Worm (Caenorhabditis elegans) whole organism, L1 larva: ENCODE measurements around the gene glb-1.
A peak's percentile ranks its signal among the peaks of the same experiment; 100 is the strongest.

Experiments used
- C04F5.9 ChIP-seq: sonication (generic microtip); optimal IDR thresholded peaks from 2 replicates; lab custom pipeline; 2016; ENCODE audit warnings: missing genetic modification characterization, missing compliant biosample characterization
- F16B12.6 ChIP-seq: fragments of 150-350 bp; optimal IDR thresholded peaks from 2 replicates; lab custom pipeline; 2014; ENCODE audit warnings: missing biosample characterization, missing genetic modification characterization
- Y116A8C.19 ChIP-seq: sonication (generic microtip); optimal IDR thresholded peaks from 2 replicates; lab custom pipeline; 2016; ENCODE audit warnings: missing compliant biosample characterization, missing genetic modification characterization, borderline replicate concordance
- aha-1 ChIP-seq: fragments of 150-350 bp; optimal IDR thresholded peaks from 2 replicates; lab custom pipeline; 2014; ENCODE audit warnings: missing biosample characterization, missing genetic modification characterization
- alr-1 ChIP-seq: fragments of 200-800 bp; sonication (Bioruptor generic); optimal IDR thresholded peaks from 2 replicates; lab custom pipeline; 2018; ENCODE audit warnings: borderline replicate concordance, mild to moderate bottlenecking, missing genetic modification characterization, missing compliant biosample characterization
- aly-2 ChIP-seq: fragments of 150-350 bp; optimal IDR thresholded peaks from 2 replicates; lab custom pipeline; 2014; ENCODE audit warnings: missing biosample characterization, missing genetic modification characterization
- ceh-63 ChIP-seq: fragments of 200-800 bp; sonication (Bioruptor generic); optimal IDR thresholded peaks from 2 replicates; lab custom pipeline; 2018; ENCODE audit warnings: mild to moderate bottlenecking, missing genetic modification characterization, missing compliant biosample characterization
- ceh-8 ChIP-seq: fragments of 200-800 bp; sonication (Bioruptor generic); optimal IDR thresholded peaks from 2 replicates; lab custom pipeline; 2018; ENCODE audit warnings: mild to moderate bottlenecking, missing genetic modification characterization, moderate library complexity, missing compliant biosample characterization
- ceh-88 ChIP-seq: fragments of 200-800 bp; sonication (Bioruptor generic); IDR thresholded peaks from 2 replicates; pipeline ENCODE4 v1.3.6; 2022; ENCODE audit warnings: missing genetic modification characterization, missing compliant biosample characterization
- ceh-90 ChIP-seq: sonication (generic microtip); optimal IDR thresholded peaks from 2 replicates; lab custom pipeline; 2016; ENCODE audit warnings: missing genetic modification characterization, missing compliant biosample characterization
- ces-1 ChIP-seq: fragments of 150-350 bp; optimal IDR thresholded peaks from 2 replicates; lab custom pipeline; 2014; ENCODE audit warnings: missing biosample characterization, missing genetic modification reagents, missing genetic modification characterization
- dpl-1 ChIP-seq, 3 experiments: fragments of 150-350 bp in 2 of 3; sonication (generic microtip) in 1 of 3; optimal IDR thresholded peaks; 2 replicates each; lab custom pipeline; 2014 to 2017; ENCODE audit warnings: missing biosample characterization in 3 of 3, missing genetic modification characterization in 3 of 3, missing genetic modification reagents in 3 of 3
- dsc-1 ChIP-seq: sonication (generic microtip); optimal IDR thresholded peaks from 2 replicates; lab custom pipeline; 2016; ENCODE audit warnings: mild to moderate bottlenecking, missing genetic modification characterization, missing compliant biosample characterization
- efl-3 ChIP-seq: fragments of 200-800 bp; sonication (Bioruptor generic); optimal IDR thresholded peaks from 2 replicates; lab custom pipeline; 2018; ENCODE audit warnings: mild to moderate bottlenecking, missing genetic modification characterization, missing compliant biosample characterization
- egl-13 ChIP-seq: sonication (generic microtip); optimal IDR thresholded peaks from 2 replicates; lab custom pipeline; 2016; ENCODE audit warnings: missing genotype, missing genetic modification reagents, missing genetic modification characterization, missing compliant biosample characterization
- egl-27 ChIP-seq, 2 experiments: fragments of 150-350 bp in 1 of 2; sonication (generic microtip); optimal IDR thresholded peaks; 3 replicates each; lab custom pipeline; 2017 to 2018; ENCODE audit warnings: missing biosample characterization in 2 of 2, missing genetic modification characterization in 2 of 2, missing genetic modification reagents in 2 of 2
- elt-3 ChIP-seq, 6 experiments: fragments of 150-350 bp in 1 of 6; sonication (generic microtip); optimal IDR thresholded peaks; 2 replicates each; lab custom pipeline; 2017 to 2018; ENCODE audit warnings: missing biosample characterization in 6 of 6, missing genetic modification characterization in 6 of 6, inconsistent platforms in 1 of 6
- ets-5 ChIP-seq: fragments of 200-800 bp; sonication (Bioruptor generic); IDR thresholded peaks from 2 replicates; pipeline ENCODE4 v1.3.6; 2022; ENCODE audit warnings: missing genetic modification characterization, missing compliant biosample characterization
- fkh-4 ChIP-seq: sonication (generic microtip); optimal IDR thresholded peaks from 2 replicates; lab custom pipeline; 2016; ENCODE audit warnings: missing compliant biosample characterization, missing genetic modification characterization, borderline replicate concordance
- fkh-8 ChIP-seq: sonication (generic microtip); optimal IDR thresholded peaks from 2 replicates; lab custom pipeline; 2016; ENCODE audit warnings: mild to moderate bottlenecking, missing genetic modification characterization, missing compliant biosample characterization
- fos-1 ChIP-seq: fragments of 150-350 bp; optimal IDR thresholded peaks from 2 replicates; lab custom pipeline; 2014; ENCODE audit warnings: missing biosample characterization, missing genetic modification characterization
- hlh-17 ChIP-seq: fragments of 200-800 bp; sonication (Bioruptor generic); optimal IDR thresholded peaks from 2 replicates; lab custom pipeline; 2018; ENCODE audit warnings: missing genetic modification characterization, mild to moderate bottlenecking, missing compliant biosample characterization, moderate library complexity, borderline replicate concordance
- hlh-4 ChIP-seq: sonication (generic microtip); optimal IDR thresholded peaks from 2 replicates; lab custom pipeline; 2016; ENCODE audit warnings: mild to moderate bottlenecking, missing genetic modification characterization, missing compliant biosample characterization
- isw-1 ChIP-seq: fragments of 200-800 bp; sonication (Bioruptor generic); IDR thresholded peaks from 2 replicates; pipeline ENCODE4 v1.3.6; 2022; ENCODE audit warnings: missing genetic modification characterization, missing compliant biosample characterization
- lin-13 ChIP-seq: fragments of 150-350 bp; optimal IDR thresholded peaks from 2 replicates; lab custom pipeline; 2014; ENCODE audit warnings: missing biosample characterization, missing genetic modification reagents, missing genetic modification characterization
- lin-14 ChIP-seq: fragments of 200-800 bp; sonication (Bioruptor generic); optimal IDR thresholded peaks from 2 replicates; lab custom pipeline; 2018; ENCODE audit warnings: mild to moderate bottlenecking, missing genetic modification characterization, moderate library complexity, missing compliant biosample characterization
- lin-35 ChIP-seq, 2 experiments: fragments of 150-350 bp; optimal IDR thresholded peaks; 2 replicates each; lab custom pipeline; 2014; ENCODE audit warnings: missing biosample characterization in 2 of 2, missing genetic modification characterization in 2 of 2, missing genetic modification reagents in 2 of 2
- lin-39 ChIP-seq: fragments of 150-350 bp; optimal IDR thresholded peaks from 2 replicates; lab custom pipeline; 2014; ENCODE audit warnings: missing biosample characterization, missing genetic modification reagents, missing genetic modification characterization
- lir-3 ChIP-seq: sonication (generic microtip); optimal IDR thresholded peaks from 2 replicates; lab custom pipeline; 2016; ENCODE audit warnings: mild to moderate bottlenecking, missing genetic modification characterization, moderate library complexity, missing compliant biosample characterization; ENCODE audit not compliant: poor library complexity
- mab-9 ChIP-seq: fragments of 200-800 bp; sonication (Bioruptor generic); IDR thresholded peaks from 2 replicates; pipeline ENCODE4 v1.3.6; 2022; ENCODE audit warnings: missing genetic modification reagents, missing genetic modification characterization, missing compliant biosample characterization
- nhr-11 ChIP-seq: fragments of 150-350 bp; optimal IDR thresholded peaks from 2 replicates; lab custom pipeline; 2014; ENCODE audit warnings: missing biosample characterization, missing genetic modification characterization
- nhr-20 ChIP-seq: sonication (generic microtip); optimal IDR thresholded peaks from 2 replicates; lab custom pipeline; 2016; ENCODE audit warnings: mild to moderate bottlenecking, missing genetic modification characterization, missing compliant biosample characterization
- nhr-237 ChIP-seq: fragments of 150-350 bp; optimal IDR thresholded peaks from 2 replicates; lab custom pipeline; 2014; ENCODE audit warnings: missing biosample characterization, missing genetic modification characterization
- nhr-28 ChIP-seq: fragments of 150-350 bp; optimal IDR thresholded peaks from 2 replicates; lab custom pipeline; 2014; ENCODE audit warnings: missing biosample characterization, missing genetic modification characterization
- nhr-47 ChIP-seq: sonication (generic microtip); optimal IDR thresholded peaks from 2 replicates; lab custom pipeline; 2016; ENCODE audit warnings: mild to moderate bottlenecking, missing genetic modification characterization, moderate library complexity, missing compliant biosample characterization
- nhr-76 ChIP-seq: sonication (generic microtip); optimal IDR thresholded peaks from 2 replicates; lab custom pipeline; 2017; ENCODE audit warnings: missing biosample characterization, missing genetic modification characterization
- nhr-90 ChIP-seq: sonication (generic microtip); optimal IDR thresholded peaks from 2 replicates; lab custom pipeline; 2016; ENCODE audit warnings: mild to moderate bottlenecking, missing genetic modification characterization, missing compliant biosample characterization; ENCODE audit not compliant: poor library complexity
- pax-3 ChIP-seq: fragments of 200-800 bp; sonication (Bioruptor generic); optimal IDR thresholded peaks from 2 replicates; lab custom pipeline; 2018; ENCODE audit warnings: mild to moderate bottlenecking, missing genetic modification characterization, moderate library complexity, missing compliant biosample characterization
- pqm-1 ChIP-seq: sonication (generic microtip); optimal IDR thresholded peaks from 3 replicates; lab custom pipeline; 2017; ENCODE audit warnings: missing biosample characterization, missing genetic modification characterization
- snpc-4 ChIP-seq: fragments of 150-350 bp; optimal IDR thresholded peaks from 2 replicates; lab custom pipeline; 2014; ENCODE audit warnings: missing biosample characterization, missing genetic modification characterization
- snu-23 ChIP-seq: sonication (generic microtip); optimal IDR thresholded peaks from 2 replicates; lab custom pipeline; 2016; ENCODE audit warnings: missing genetic modification characterization, missing compliant biosample characterization
- sox-4 ChIP-seq: sonication (generic microtip); optimal IDR thresholded peaks from 2 replicates; lab custom pipeline; 2016; ENCODE audit warnings: missing genetic modification characterization, missing compliant biosample characterization
- swsn-7 ChIP-seq: sonication (generic microtip); optimal IDR thresholded peaks from 2 replicates; lab custom pipeline; 2016; ENCODE audit warnings: missing genetic modification characterization, missing compliant biosample characterization
- tbx-2 ChIP-seq: sonication (generic microtip); optimal IDR thresholded peaks from 2 replicates; lab custom pipeline; 2016; ENCODE audit warnings: missing genetic modification characterization, missing compliant biosample characterization
- tlp-1 ChIP-seq: fragments of 150-350 bp; optimal IDR thresholded peaks from 2 replicates; lab custom pipeline; 2014; ENCODE audit warnings: missing biosample characterization, missing genetic modification characterization
- unc-62 ChIP-seq: fragments of 150-350 bp; optimal IDR thresholded peaks from 2 replicates; lab custom pipeline; 2014; ENCODE audit warnings: missing biosample characterization, missing genetic modification reagents, missing genetic modification characterization
- unc-98 ChIP-seq: fragments of 200-800 bp; sonication (Bioruptor generic); IDR thresholded peaks from 2 replicates; pipeline ENCODE4 v1.3.6; 2022; ENCODE audit warnings: missing genetic modification characterization, missing compliant biosample characterization
- xbp-1 ChIP-seq: sonication (generic microtip); optimal IDR thresholded peaks from 2 replicates; lab custom pipeline; 2016; ENCODE audit warnings: missing genetic modification characterization, missing compliant biosample characterization
- zag-1 ChIP-seq: fragments of 150-350 bp; optimal IDR thresholded peaks from 2 replicates; lab custom pipeline; 2014; ENCODE audit warnings: missing biosample characterization, missing genetic modification characterization
- zip-4 ChIP-seq: fragments of 200-800 bp; sonication (Bioruptor generic); optimal IDR thresholded peaks from 2 replicates; lab custom pipeline; 2018; ENCODE audit warnings: mild to moderate bottlenecking, missing genetic modification characterization, moderate library complexity, missing compliant biosample characterization
- ztf-11 ChIP-seq, 2 experiments: sonication (generic microtip); optimal IDR thresholded peaks; 2 replicates each; lab custom pipeline; 2016 to 2017; ENCODE audit warnings: missing genetic modification characterization in 2 of 2, missing biosample characterization in 1 of 2, missing compliant biosample characterization in 1 of 2

The glb-1 gene

DNA sequence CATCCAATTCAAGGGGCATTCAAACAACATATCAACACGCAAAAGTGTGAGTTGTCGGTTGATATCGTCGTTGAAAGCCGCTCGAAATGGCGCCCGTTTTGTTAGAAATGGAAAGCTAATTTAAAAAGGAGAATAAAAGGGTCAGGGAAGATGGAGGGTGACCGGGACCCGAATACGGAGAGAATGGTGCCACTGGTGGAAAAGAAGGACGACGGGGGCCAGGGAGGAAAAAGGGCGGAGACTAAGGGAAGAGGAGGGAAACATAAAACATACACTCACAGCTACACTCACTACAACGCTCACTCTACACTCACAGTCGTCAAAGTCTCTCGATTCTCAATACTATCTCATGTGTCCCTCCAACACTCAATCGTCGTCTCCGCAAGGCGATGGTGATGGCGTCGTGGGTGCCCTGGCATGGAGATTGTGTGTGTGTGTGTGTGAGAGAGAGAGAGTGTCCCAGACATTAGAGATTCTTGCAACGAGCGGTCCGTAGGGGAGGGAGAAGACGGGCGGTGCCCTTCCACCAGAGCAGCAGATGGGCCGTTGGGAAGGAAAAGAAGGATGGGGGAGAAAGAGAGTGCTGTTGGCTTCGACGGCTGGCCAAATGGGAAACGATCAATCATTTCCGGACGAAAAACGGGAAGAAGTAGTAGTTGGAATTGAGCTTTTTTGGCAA is 49.0 kb downstream of the glb-1 start (continued):
- peak; percentile 68 for TF ChIP-seq dsc-1 (tag; lab: Kevin White, UChicago)
- TF ChIP-seq pax-3 = no peak
- peak; percentile 65 for TF ChIP-seq lir-3 (tag; lab: Kevin White, UChicago)
- TF ChIP-seq ztf-11 (tag; optimal IDR thresholded peaks at IDR 0.05; lab: Kevin White, UChicago) = peak in 1 of 2 experiments; percentile 82
- peak; percentile 72 for TF ChIP-seq fos-1 (tag; lab: Kevin White, UChicago)
- TF ChIP-seq aha-1 (tag; lab: Kevin White, UChicago) = no peak
- peak; percentile 84 for TF ChIP-seq tbx-2 (tag; lab: Kevin White, UChicago)
- peak; percentile 61 for TF ChIP-seq egl-13 (tag; lab: Kevin White, UChicago)
- TF ChIP-seq ceh-8 (GFP tag; lab: Kevin White, UChicago) = no peak
- peak; percentile 94 for TF ChIP-seq snu-23 (GFP tag; lab: Kevin White, UChicago)
- no peak for TF ChIP-seq alr-1
- TF ChIP-seq fkh-8 = peak; percentile 81
- TF ChIP-seq zag-1 (tag; lab: Kevin White, UChicago) = peak; percentile 72
- no peak for TF ChIP-seq hlh-17 (GFP tag; lab: Kevin White, UChicago)
- TF ChIP-seq lin-13 = no peak
- TF ChIP-seq egl-27 (tag; optimal IDR thresholded peaks at IDR 0.05; lab: Kevin White, UChicago) = peak in 1 of 2 experiments; percentile 35
- TF ChIP-seq nhr-76 (tag; lab: Kevin White, UChicago) = no peak
- TF ChIP-seq isw-1 = peak; percentile 62
- no peak for TF ChIP-seq elt-3 (tag; optimal IDR thresholded peaks at IDR 0.05; lab: Kevin White, UChicago)
- no peak for TF ChIP-seq hlh-4 (tag; lab: Kevin White, UChicago)
- peak; percentile 43 to 53 (median 51) for TF ChIP-seq dpl-1 (GFP tag; optimal IDR thresholded peaks at IDR 0.05; lab: Kevin White, UChicago)
- peak; percentile 88 for TF ChIP-seq swsn-7 (tag; lab: Kevin White, UChicago)
- peak; percentile 44 to 75 for TF ChIP-seq lin-35 (GFP tag; optimal IDR thresholded peaks at IDR 0.05; lab: Kevin White, UChicago)
- TF ChIP-seq fkh-4 = no peak
- peak; percentile 79 for TF ChIP-seq nhr-20 (tag; lab: Kevin White, UChicago)
- TF ChIP-seq snpc-4 (tag; lab: Kevin White, UChicago) = peak; percentile 25
- peak; percentile 59 for TF ChIP-seq C04F5.9 (tag; lab: Kevin White, UChicago)
- TF ChIP-seq ets-5 (GFP tag; lab: Robert Waterston, UW) = no peak
- no peak for TF ChIP-seq zip-4 (GFP tag; lab: Kevin White, UChicago)
- TF ChIP-seq pqm-1 (tag; lab: Kevin White, UChicago) = no peak
- no peak for TF ChIP-seq unc-62
- peak; percentile 28 for TF ChIP-seq aly-2 (tag; lab: Kevin White, UChicago)
- peak; percentile 21 for TF ChIP-seq F16B12.6 (tag; lab: Kevin White, UChicago)
- no peak for TF ChIP-seq nhr-28
- peak; percentile 32; the same call in 1 of the 2 replicates for TF ChIP-seq mab-9 (GFP tag; lab: Robert Waterston, UW)
- TF ChIP-seq efl-3 (GFP tag; lab: Kevin White, UChicago) = no peak
- TF ChIP-seq Y116A8C.19 = no peak
- no peak for TF ChIP-seq ceh-90
- TF ChIP-seq unc-98 (GFP tag; lab: Robert Waterston, UW) = no peak
- peak; percentile 85 for TF ChIP-seq nhr-47 (tag; lab: Kevin White, UChicago)
- no peak for TF ChIP-seq tlp-1
- TF ChIP-seq nhr-90 = no peak
- peak; percentile 70 for TF ChIP-seq lin-39
- no peak for TF ChIP-seq ceh-88 (GFP tag; lab: Robert Waterston, UW)
- TF ChIP-seq ces-1 = no peak
- TF ChIP-seq ceh-63 (GFP tag; lab: Kevin White, UChicago) = no peak
- TF ChIP-seq lin-14 (GFP tag; lab: Kevin White, UChicago) = peak; percentile 97
- peak; percentile 13 for TF ChIP-seq sox-4 (tag; lab: Kevin White, UChicago)
- peak; percentile 66 for TF ChIP-seq xbp-1
- TF ChIP-seq nhr-11 (tag; lab: Kevin White, UChicago) = peak; percentile 42
- TF ChIP-seq nhr-237 (tag; lab: Kevin White, UChicago) = no peak
